Fruit fly (Drosophila melanogaster): Measurements from ENCODE around the gene CG13454.

DNA sequence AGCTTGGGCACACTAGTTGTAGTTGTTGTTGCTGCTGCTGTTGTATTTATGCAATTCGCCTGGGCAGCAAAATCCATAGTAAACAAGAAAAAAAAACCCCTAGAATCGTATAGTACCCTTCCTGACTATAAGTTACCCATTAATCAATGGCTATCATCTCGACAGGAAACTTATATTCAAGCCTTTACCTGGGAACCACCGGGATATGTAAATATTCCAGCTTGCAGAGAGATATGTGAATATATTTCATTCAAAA, 46.9 kb upstream of the CG13454 start:
- no peak for TF ChIP-seq Hr96 (GFP tag; optimal IDR thresholded peaks at IDR 0.05)
- TF ChIP-seq cic (GFP tag; optimal IDR thresholded peaks at IDR 0.05), result no peak
- no peak for TF ChIP-seq kay (GFP tag; ENCODE audit: borderline replicate concordance)
- TF ChIP-seq toe (GFP tag; optimal IDR thresholded peaks at IDR 0.05), result no peak
- no peak for TF ChIP-seq CG11617 (GFP tag; optimal IDR thresholded peaks at IDR 0.05)
- TF ChIP-seq bab1 (GFP tag; optimal IDR thresholded peaks at IDR 0.05), result no peak
- no peak for TF ChIP-seq CG1620 (GFP tag; optimal IDR thresholded peaks at IDR 0.05)
- no peak for TF ChIP-seq CG14711 (tag; optimal IDR thresholded peaks at IDR 0.05)
- no peak for TF ChIP-seq Mnt (GFP tag; optimal IDR thresholded peaks at IDR 0.05)
- no peak for TF ChIP-seq pad (GFP tag; optimal IDR thresholded peaks at IDR 0.05)

Data from whole organism, adult.